Fruit fly (Drosophila melanogaster): ENCODE results near the gene CG31816.
A peak's percentile ranks its signal among the peaks of the same experiment; 100 is the strongest.

CG31816 gene

DNA sequence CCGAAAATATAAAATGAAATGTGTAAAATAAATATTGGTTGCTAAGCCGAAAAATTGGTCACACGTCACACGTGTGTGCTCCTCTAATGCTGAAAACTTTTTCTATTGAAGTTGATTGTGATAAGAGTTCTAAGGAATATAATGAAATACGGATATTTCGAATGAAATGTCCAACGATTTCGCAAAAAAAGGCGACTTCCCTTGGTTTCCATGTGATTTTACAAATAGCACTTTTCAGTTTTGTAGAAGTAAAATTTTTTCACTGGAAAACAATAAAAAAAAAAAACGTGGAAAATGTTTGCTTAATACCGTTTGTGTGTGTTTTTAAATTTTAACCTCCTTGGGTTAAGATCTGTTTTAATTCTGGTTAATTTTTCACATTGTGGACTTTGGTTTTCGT lies 15.8 kb upstream of the CG31816 start:
- no peak for TF ChIP-seq Ets98B (GFP tag; IDR thresholded peaks at IDR 0.05)
- TF ChIP-seq CG9948 (tag; optimal IDR thresholded peaks at IDR 0.05) = no peak
- TF ChIP-seq Snoo (tag; optimal IDR thresholded peaks at IDR 0.05) = peak; percentile 24
- no peak for TF ChIP-seq D1 (tag; optimal IDR thresholded peaks at IDR 0.05)
- no peak for TF ChIP-seq Pif1A (GFP tag; optimal IDR thresholded peaks at IDR 0.05)
- TF ChIP-seq CG32121 (GFP tag; IDR thresholded peaks at IDR 0.05) = no peak
- TF ChIP-seq CG14655 (GFP tag; optimal IDR thresholded peaks at IDR 0.05) = no peak
- no peak for TF ChIP-seq CG34367 (tag; optimal IDR thresholded peaks at IDR 0.05)

DNA sequence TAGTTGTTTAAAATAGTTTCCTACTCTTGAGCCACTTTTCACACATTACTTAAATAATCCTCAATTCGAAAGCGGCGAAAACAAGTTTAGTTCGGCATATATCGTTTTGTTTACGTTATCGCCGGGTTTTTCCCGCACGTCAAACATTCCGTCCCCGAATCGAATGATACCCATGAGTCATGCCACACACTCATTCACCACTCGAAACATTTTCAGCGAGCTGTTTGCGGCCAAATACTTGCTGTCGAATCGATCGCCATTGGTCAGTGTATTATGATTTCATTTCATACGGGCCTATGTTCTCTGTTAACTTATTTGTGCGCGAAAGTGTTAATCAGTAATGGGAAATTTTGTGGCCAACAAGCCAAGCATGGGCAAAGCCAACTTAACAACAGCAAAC lies 13.9 kb upstream of the CG31816 start:
- TF ChIP-seq CG13204 (GFP tag; optimal IDR thresholded peaks at IDR 0.05) = no peak
- TF ChIP-seq Pif1A (GFP tag; optimal IDR thresholded peaks at IDR 0.05) = no peak
- no peak for TF ChIP-seq CG14655 (GFP tag; optimal IDR thresholded peaks at IDR 0.05)
- no peak for TF ChIP-seq CG17806 (tag; optimal IDR thresholded peaks at IDR 0.05)
- TF ChIP-seq rn (GFP tag; IDR thresholded peaks at IDR 0.05) = no peak
- no peak for TF ChIP-seq CG8301 (tag; optimal IDR thresholded peaks at IDR 0.05)
- TF ChIP-seq gl (tag; optimal IDR thresholded peaks at IDR 0.05) = no peak
- no peak for TF ChIP-seq fd96Ca (GFP tag; IDR thresholded peaks at IDR 0.05)
- no peak for TF ChIP-seq CG15710 (tag; optimal IDR thresholded peaks at IDR 0.05)

DNA sequence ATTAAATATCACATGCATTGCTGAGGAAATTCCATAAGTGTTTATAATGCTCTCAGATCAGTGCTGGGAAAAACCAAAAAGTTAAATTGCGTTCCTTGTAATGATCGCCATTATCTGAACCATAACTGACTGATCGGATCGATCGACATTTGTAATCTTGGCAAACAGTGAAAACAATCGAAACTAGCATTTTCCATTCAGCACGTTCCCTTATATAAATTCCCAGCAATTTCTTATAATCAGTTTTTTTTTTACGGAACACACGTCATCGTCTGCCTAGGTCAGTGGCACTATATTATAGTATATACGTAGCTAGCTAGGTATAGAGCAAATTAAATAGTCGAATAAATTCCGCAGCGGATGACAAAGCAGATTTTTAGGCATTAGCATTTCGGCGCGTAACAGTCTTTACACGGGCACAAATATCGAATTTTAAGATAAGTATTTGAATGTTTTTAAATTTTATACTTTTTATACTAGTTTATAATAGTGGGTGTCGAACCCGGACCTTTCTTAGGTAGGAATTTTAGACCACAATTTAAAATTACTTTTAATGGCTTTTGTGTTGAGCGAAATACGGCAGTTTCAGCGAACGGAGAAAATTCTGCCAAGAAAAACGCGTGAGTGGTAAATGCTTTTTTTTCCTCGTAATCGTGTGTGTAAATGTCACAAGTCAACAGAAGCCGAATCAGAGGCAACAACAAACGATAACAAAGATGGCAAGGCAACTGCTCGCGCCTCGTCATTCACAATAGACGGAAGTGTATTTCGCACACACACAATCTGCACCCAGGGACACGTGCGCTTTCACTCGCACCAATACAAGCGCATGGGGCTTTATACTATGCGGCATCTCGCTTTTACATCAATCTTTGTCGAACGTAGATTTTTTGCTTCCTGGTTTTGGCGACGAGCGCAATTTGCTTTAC lies 12.6 kb upstream of the CG31816 start:
- no peak for TF ChIP-seq gl (tag; optimal IDR thresholded peaks at IDR 0.05)
- peak; percentile 64; the same call in 1 of the 3 replicates for TF ChIP-seq CG4496 (GFP tag; IDR thresholded peaks at IDR 0.05)

DNA sequence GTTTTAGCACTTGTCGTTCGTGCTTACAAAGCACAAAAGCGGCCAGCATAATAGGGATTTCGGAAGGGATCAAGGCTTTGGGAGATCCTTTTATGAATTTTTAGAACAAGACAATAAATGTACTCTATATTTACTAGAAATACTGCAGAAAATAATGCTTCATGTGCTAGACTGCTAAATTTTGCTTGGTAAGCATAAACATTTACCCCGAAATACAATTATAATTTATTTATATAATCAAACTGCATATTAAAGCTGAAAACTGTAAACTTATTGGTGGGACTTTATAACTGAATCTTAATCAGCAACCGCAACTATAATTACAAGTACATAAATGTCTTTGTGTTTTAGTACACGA lies 12.0 kb upstream of the CG31816 start:
- TF ChIP-seq Pif1B (GFP tag; optimal IDR thresholded peaks at IDR 0.05) (no peak), rn (GFP tag; IDR thresholded peaks at IDR 0.05) (no peak), D1 (tag; optimal IDR thresholded peaks at IDR 0.05) (no peak), CG17806 (tag; optimal IDR thresholded peaks at IDR 0.05) (no peak), CG32121 (GFP tag; IDR thresholded peaks at IDR 0.05) (no peak), CG8159 (tag; optimal IDR thresholded peaks at IDR 0.05) (no peak), Snoo (tag; optimal IDR thresholded peaks at IDR 0.05) (no peak), CG8301 (tag; optimal IDR thresholded peaks at IDR 0.05) (no peak), fd96Ca (GFP tag; IDR thresholded peaks at IDR 0.05) (no peak), Ets98B (GFP tag; IDR thresholded peaks at IDR 0.05) (no peak), EcR (GFP tag; optimal IDR thresholded peaks at IDR 0.05) (no peak), CG34367 (tag; optimal IDR thresholded peaks at IDR 0.05) (no peak), Pif1A (GFP tag; optimal IDR thresholded peaks at IDR 0.05) (no peak), CG10348 (GFP tag; IDR thresholded peaks at IDR 0.05) (no peak), gl (tag; optimal IDR thresholded peaks at IDR 0.05) (no peak), CG12605 (GFP tag; IDR thresholded peaks at IDR 0.05) (no peak)

DNA sequence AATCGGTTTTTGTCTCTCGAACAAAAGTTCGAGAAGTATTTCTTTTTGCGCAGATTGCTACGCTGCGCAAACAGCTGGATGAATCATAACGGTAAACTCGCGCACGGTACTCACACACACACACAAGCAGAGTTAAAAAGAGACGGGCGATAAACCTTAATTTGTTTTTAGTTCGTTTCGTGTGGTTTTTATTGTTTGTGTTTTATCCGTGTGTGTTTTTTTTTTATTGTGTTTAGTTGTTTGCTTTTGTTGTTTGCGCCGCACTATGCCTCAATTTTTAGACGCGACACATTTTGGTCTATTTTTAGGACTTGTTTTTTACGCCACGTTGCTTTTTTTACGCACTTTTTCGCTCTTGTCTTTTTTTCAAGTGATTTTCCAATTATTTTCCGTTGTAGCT lies 11.5 kb upstream of the CG31816 start:
- no peak for TF ChIP-seq D1 (tag; optimal IDR thresholded peaks at IDR 0.05)
- peak; percentile 13 for TF ChIP-seq CG14655 (GFP tag; optimal IDR thresholded peaks at IDR 0.05)
- TF ChIP-seq Pif1A (GFP tag; optimal IDR thresholded peaks at IDR 0.05) = no peak
- TF ChIP-seq CG8159 (tag; optimal IDR thresholded peaks at IDR 0.05) = no peak
- TF ChIP-seq fd96Ca (GFP tag; IDR thresholded peaks at IDR 0.05) = peak; percentile 51; the same call in 1 of the 3 replicates
- no peak for TF ChIP-seq EcR (GFP tag; optimal IDR thresholded peaks at IDR 0.05)
- TF ChIP-seq Ets98B (GFP tag; IDR thresholded peaks at IDR 0.05) = peak; percentile 37; the same call in 1 of the 2 replicates
- TF ChIP-seq CG32121 (GFP tag; IDR thresholded peaks at IDR 0.05) = peak; percentile 31
- peak; percentile 66; the same call in 2 of the 3 replicates for TF ChIP-seq CG4496 (GFP tag; IDR thresholded peaks at IDR 0.05)

DNA sequence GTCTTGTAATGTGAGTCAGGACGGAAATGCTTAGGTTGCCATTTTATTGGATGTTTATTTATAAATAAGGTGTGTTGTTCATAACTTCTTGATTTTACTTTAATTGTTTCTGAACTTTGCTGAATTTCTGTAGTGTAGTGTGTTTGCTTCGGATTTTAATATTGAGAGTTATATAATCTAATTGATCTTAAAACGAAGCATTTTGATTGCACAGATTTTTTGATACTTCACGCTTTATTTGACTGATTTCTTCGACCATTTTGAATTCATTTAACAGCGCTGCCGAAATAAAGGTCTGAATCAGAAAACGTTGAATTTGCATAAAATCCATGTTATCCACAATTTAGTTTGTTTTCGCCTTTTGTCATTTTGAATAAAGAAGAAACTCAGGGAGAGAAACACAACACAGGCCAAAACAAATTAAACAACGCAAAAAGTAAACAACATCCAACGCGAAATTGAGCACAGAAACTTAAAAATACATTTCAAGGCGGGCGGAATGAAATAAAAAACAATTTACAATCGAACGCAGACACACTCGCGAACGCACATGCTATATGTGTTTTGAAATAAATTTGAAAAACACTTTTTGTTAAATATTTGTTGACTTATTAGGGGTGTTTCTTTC lies 10.7 kb upstream of the CG31816 start:
- TF ChIP-seq CG4496 (GFP tag; IDR thresholded peaks at IDR 0.05) = no peak
- TF ChIP-seq CG34367 (tag; optimal IDR thresholded peaks at IDR 0.05) = no peak
- TF ChIP-seq CG13204 (GFP tag; optimal IDR thresholded peaks at IDR 0.05) = no peak
- TF ChIP-seq CG8301 (tag; optimal IDR thresholded peaks at IDR 0.05) = no peak
- no peak for TF ChIP-seq Snoo (tag; optimal IDR thresholded peaks at IDR 0.05)
- TF ChIP-seq EcR (GFP tag; optimal IDR thresholded peaks at IDR 0.05) = no peak
- no peak for TF ChIP-seq CG32121 (GFP tag; IDR thresholded peaks at IDR 0.05)
- TF ChIP-seq CG8159 (tag; optimal IDR thresholded peaks at IDR 0.05) = no peak
- TF ChIP-seq Ets98B (GFP tag; IDR thresholded peaks at IDR 0.05) = no peak
- TF ChIP-seq D1 (tag; optimal IDR thresholded peaks at IDR 0.05) = no peak
- no peak for TF ChIP-seq CG9948 (tag; optimal IDR thresholded peaks at IDR 0.05)
- no peak for TF ChIP-seq CG12605 (GFP tag; IDR thresholded peaks at IDR 0.05)
- TF ChIP-seq gl (tag; optimal IDR thresholded peaks at IDR 0.05) = no peak
- no peak for TF ChIP-seq Pif1A (GFP tag; optimal IDR thresholded peaks at IDR 0.05)
